Fruit fly (Drosophila melanogaster): ENCODE results near the gene CG14200.

CG14200 gene

dm6 chrX:19531642-19532041 is 36.3 kb downstream of the CG14200 start, which contains the start of gene CG12231:
CG12231 (minus strand) TSS chrX:19531742.
- TF ChIP-seq CG11902 (GFP tag; optimal IDR thresholded peaks at IDR 0.05) (no peak), net (GFP tag; optimal IDR thresholded peaks at IDR 0.05) (no peak), topi (GFP tag; optimal IDR thresholded peaks at IDR 0.05) (no peak), CG4318 (GFP tag; optimal IDR thresholded peaks at IDR 0.05) (no peak), CG6854 (GFP tag; optimal IDR thresholded peaks at IDR 0.05) (no peak), OdsH (GFP tag; optimal IDR thresholded peaks at IDR 0.05) (no peak), lz (GFP tag; optimal IDR thresholded peaks at IDR 0.05) (no peak)

- TF ChIP-seq Sox102F (GFP tag; optimal IDR thresholded peaks at IDR 0.05): no peak
- no peak for TF ChIP-seq CG11294 (GFP tag; IDR thresholded peaks at IDR 0.05)
- TF ChIP-seq Eip75B (GFP tag; optimal IDR thresholded peaks at IDR 0.05): no peak
- no peak for TF ChIP-seq achi (GFP tag; optimal IDR thresholded peaks at IDR 0.05)
- no peak for TF ChIP-seq Lpt (GFP tag; optimal IDR thresholded peaks at IDR 0.05)
- TF ChIP-seq salr (GFP tag; optimal IDR thresholded peaks at IDR 0.05): no peak
- TF ChIP-seq lz (GFP tag; optimal IDR thresholded peaks at IDR 0.05): no peak
- no peak for TF ChIP-seq CG11902 (GFP tag; optimal IDR thresholded peaks at IDR 0.05)
- TF ChIP-seq CG6276 (GFP tag; optimal IDR thresholded peaks at IDR 0.05): no peak
- TF ChIP-seq CG8119 (GFP tag; IDR thresholded peaks at IDR 0.05): no peak
- TF ChIP-seq CG1621 (tag; optimal IDR thresholded peaks at IDR 0.05): no peak
- TF ChIP-seq Sox15 (GFP tag; optimal IDR thresholded peaks at IDR 0.05): no peak
- no peak for TF ChIP-seq Ets96B (tag; optimal IDR thresholded peaks at IDR 0.05)
- no peak for TF ChIP-seq CG4318 (GFP tag; optimal IDR thresholded peaks at IDR 0.05)
- TF ChIP-seq CG16779 (tag; optimal IDR thresholded peaks at IDR 0.05): no peak
- TF ChIP-seq dsx (GFP tag; optimal IDR thresholded peaks at IDR 0.05; ENCODE audit: poor library complexity, severe bottlenecking): no peak
- TF ChIP-seq CG6163 (GFP tag; IDR thresholded peaks at IDR 0.05): no peak
- TF ChIP-seq fd59A (GFP tag; optimal IDR thresholded peaks at IDR 0.05): no peak
Observed at dm6 chrX:19535394-19535793, 40.1 kb downstream of the CG14200 start.

dm6 chrX:19545865-19546657 is 50.8 kb downstream of the CG14200 start:
- TF ChIP-seq CG8119 (GFP tag; IDR thresholded peaks at IDR 0.05) (no peak), Eip78C (GFP tag) (peak; percentile 8)

dm6 chrX:19546658-19547038 is 51.3 kb downstream of the CG14200 start:
- TF ChIP-seq dac (GFP tag; optimal IDR thresholded peaks at IDR 0.05): no peak
- no peak for TF ChIP-seq topi (GFP tag; optimal IDR thresholded peaks at IDR 0.05)
- no peak for TF ChIP-seq acj6 (GFP tag; optimal IDR thresholded peaks at IDR 0.05)
- no peak for TF ChIP-seq Sox15 (GFP tag; optimal IDR thresholded peaks at IDR 0.05)
- TF ChIP-seq CG15336 (GFP tag; IDR thresholded peaks at IDR 0.05): no peak
- no peak for TF ChIP-seq CG8319 (GFP tag; optimal IDR thresholded peaks at IDR 0.05)
- TF ChIP-seq Hr38 (GFP tag; optimal IDR thresholded peaks at IDR 0.05): no peak
- no peak for TF ChIP-seq CG8632 (GFP tag; optimal IDR thresholded peaks at IDR 0.05)
- TF ChIP-seq dsx (GFP tag; optimal IDR thresholded peaks at IDR 0.05; ENCODE audit: poor library complexity, severe bottlenecking): no peak
- TF ChIP-seq CG10631 (GFP tag; optimal IDR thresholded peaks at IDR 0.05): no peak
- TF ChIP-seq net (GFP tag; optimal IDR thresholded peaks at IDR 0.05): no peak
- no peak for TF ChIP-seq CG11294 (GFP tag; IDR thresholded peaks at IDR 0.05)
- no peak for TF ChIP-seq CG11902 (GFP tag; optimal IDR thresholded peaks at IDR 0.05)
- TF ChIP-seq CG32006 (GFP tag; optimal IDR thresholded peaks at IDR 0.05): no peak
- TF ChIP-seq Sox14 (GFP tag; optimal IDR thresholded peaks at IDR 0.05): no peak
- TF ChIP-seq Hr39 (GFP tag; optimal IDR thresholded peaks at IDR 0.05): no peak
- no peak for TF ChIP-seq CG9139 (GFP tag; optimal IDR thresholded peaks at IDR 0.05)
- no peak for TF ChIP-seq CG3919 (GFP tag; optimal IDR thresholded peaks at IDR 0.05)
- no peak for TF ChIP-seq CG6808 (GFP tag; optimal IDR thresholded peaks at IDR 0.05)

Measured in whole organism, prepupa.